Fruit fly (Drosophila melanogaster) whole organism, wandering third instar larva: ENCODE measurements around the gene Hmgcr.
A peak's percentile ranks its signal among the peaks of the same experiment; 100 is the strongest.

Source experiments
- Abd-B ChIP-seq: fragments of >200 bp; optimal IDR thresholded peaks from 2 replicates; lab custom pipeline; 2017; ENCODE audit warnings: missing biosample characterization, missing genetic modification characterization
- CG32264 ChIP-seq: fragments of 200-800 bp; sonication (Bioruptor generic); optimal IDR thresholded peaks from 2 replicates; lab custom pipeline; 2016; ENCODE audit warnings: missing biosample characterization, missing genetic modification characterization
- CG9705 ChIP-seq: fragments of 200-800 bp; sonication (Bioruptor generic); optimal IDR thresholded peaks from 2 replicates; lab custom pipeline; 2018; ENCODE audit warnings: missing biosample characterization, mild to moderate bottlenecking, missing genetic modification characterization
- CrebA ChIP-seq: fragments of 200-800 bp; sonication (Bioruptor generic); optimal IDR thresholded peaks from 2 replicates; lab custom pipeline; 2016; ENCODE audit warnings: missing biosample characterization, mild to moderate bottlenecking, missing genetic modification characterization, borderline replicate concordance
- Dfd ChIP-seq: fragments of >200 bp; optimal IDR thresholded peaks from 2 replicates; lab custom pipeline; 2017; ENCODE audit warnings: missing biosample characterization, missing genetic modification characterization
- Dif ChIP-seq: fragments of 200-275, 200-300 bp; sonication (Bioruptor generic); optimal IDR thresholded peaks from 2 replicates; lab custom pipeline; 2018; ENCODE audit warnings: missing biosample characterization, missing genetic modification characterization; ENCODE audit not compliant: partially characterized antibody
- GATAd ChIP-seq: sonication (Bioruptor generic); optimal IDR thresholded peaks from 2 replicates; lab custom pipeline; 2016; ENCODE audit warnings: missing biosample characterization, missing genetic modification characterization
- HLH106 ChIP-seq: fragments of 200-800 bp; optimal IDR thresholded peaks from 3 replicates; lab custom pipeline; 2019; ENCODE audit warnings: missing biosample characterization, mild to moderate bottlenecking, missing genetic modification characterization, moderate library complexity
- Hnf4 ChIP-seq: fragments of 200-800 bp; sonication (Bioruptor generic); optimal IDR thresholded peaks from 2 replicates; lab custom pipeline; 2016; ENCODE audit warnings: missing biosample characterization, mild to moderate bottlenecking, missing genetic modification characterization
- Hr78 ChIP-seq: fragments of >200 bp; optimal IDR thresholded peaks from 2 replicates; lab custom pipeline; 2017; ENCODE audit warnings: missing biosample characterization, missing genetic modification characterization
- Hr83 ChIP-seq: fragments of 200-300 bp; sonication (Bioruptor generic); optimal IDR thresholded peaks from 2 replicates; lab custom pipeline; 2016; ENCODE audit warnings: missing biosample characterization, mild to moderate bottlenecking, missing genetic modification characterization, moderate library complexity; ENCODE audit not compliant: poor library complexity, severe bottlenecking
- Jra ChIP-seq: sonication (Bioruptor generic); optimal IDR thresholded peaks from 2 replicates; lab custom pipeline; 2016; ENCODE audit warnings: missing biosample characterization, missing genetic modification characterization
- Mio ChIP-seq: sonication (Bioruptor generic); optimal IDR thresholded peaks from 2 replicates; lab custom pipeline; 2016; ENCODE audit warnings: missing biosample characterization, missing genetic modification characterization
- Myc ChIP-seq: fragments of >200 bp; optimal IDR thresholded peaks from 2 replicates; lab custom pipeline; 2017
- N ChIP-seq: fragments of >200 bp; optimal IDR thresholded peaks from 2 replicates; lab custom pipeline; 2018; ENCODE audit warnings: missing biosample characterization, missing external identifiers, missing genetic modification characterization
- OdsH ChIP-seq: fragments of 200-800 bp; sonication (Bioruptor generic); optimal IDR thresholded peaks from 2 replicates; lab custom pipeline; 2016; ENCODE audit warnings: missing biosample characterization, mild to moderate bottlenecking, missing genetic modification characterization
- Rel ChIP-seq, 2 experiments: fragments of 200-800 bp; sonication (Bioruptor generic) in 1 of 2; optimal IDR thresholded peaks; 2 replicates in 1 of 2; 3 replicates in 1 of 2; lab custom pipeline; 2016 to 2019; ENCODE audit warnings: mild to moderate bottlenecking in 2 of 2, missing biosample characterization in 2 of 2, missing genetic modification characterization in 2 of 2, moderate library complexity in 1 of 2
- Sp1 ChIP-seq: fragments of 200-800 bp; sonication (Bioruptor generic); optimal IDR thresholded peaks from 3 replicates; lab custom pipeline; 2019; ENCODE audit warnings: missing biosample characterization, mild to moderate bottlenecking, missing genetic modification characterization, moderate library complexity
- br ChIP-seq: fragments of 200-800 bp; sonication (Bioruptor generic); optimal IDR thresholded peaks from 2 replicates; lab custom pipeline; 2016; ENCODE audit warnings: missing biosample characterization, missing genetic modification characterization
- brk ChIP-seq: fragments of 200-800 bp; sonication (Bioruptor generic); optimal IDR thresholded peaks from 2 replicates; lab custom pipeline; 2016; ENCODE audit warnings: missing biosample characterization, mild to moderate bottlenecking, missing genetic modification characterization
- dl ChIP-seq, 2 experiments: fragments of 175-275, 200-275 bp in 1 of 2; fragments of 200-275 bp in 1 of 2; sonication (Bioruptor generic); optimal IDR thresholded peaks; lab custom pipeline; 2018; ENCODE audit warnings: mild to moderate bottlenecking in 2 of 2, missing biosample characterization in 2 of 2, missing genetic modification characterization in 2 of 2, moderate library complexity in 2 of 2; ENCODE audit not compliant: partially characterized antibody in 2 of 2, insufficient read depth in 1 of 2
- dsf ChIP-seq: sonication (Bioruptor generic); optimal IDR thresholded peaks from 2 replicates; lab custom pipeline; 2016; ENCODE audit warnings: missing biosample characterization, missing genetic modification characterization, borderline replicate concordance
- ey ChIP-seq: fragments of 200-800 bp; sonication (Bioruptor generic); optimal IDR thresholded peaks from 2 replicates; lab custom pipeline; 2016; ENCODE audit warnings: missing biosample characterization, missing genetic modification characterization
- foxo ChIP-seq, 2 experiments: fragments of 200-800 bp; sonication (Bioruptor generic); optimal IDR thresholded peaks; 2 replicates in 1 of 2; 3 replicates in 1 of 2; lab custom pipeline; 2016 to 2017; ENCODE audit warnings: missing biosample characterization in 2 of 2, missing genetic modification characterization in 2 of 2
- fru ChIP-seq: fragments of 200-800 bp; sonication (Bioruptor generic); optimal IDR thresholded peaks from 3 replicates; lab custom pipeline; 2016; ENCODE audit warnings: missing biosample characterization, mild to moderate bottlenecking, missing genetic modification characterization
- h ChIP-seq: fragments of 200-800 bp; sonication (Bioruptor generic); optimal IDR thresholded peaks from 3 replicates; lab custom pipeline; 2016; ENCODE audit warnings: missing biosample characterization, mild to moderate bottlenecking, missing genetic modification characterization
- jim ChIP-seq: fragments of 175-275, 200-325 bp; sonication (Bioruptor generic); optimal IDR thresholded peaks from 2 replicates; lab custom pipeline; 2016; ENCODE audit warnings: missing biosample characterization, mild to moderate bottlenecking, missing genetic modification characterization
- pan ChIP-seq: fragments of >200 bp; optimal IDR thresholded peaks from 2 replicates; lab custom pipeline; 2017
- psq ChIP-seq: fragments of 200-800 bp; sonication (Bioruptor generic); optimal IDR thresholded peaks from 3 replicates; lab custom pipeline; 2017; ENCODE audit warnings: missing biosample characterization, mild to moderate bottlenecking, missing genetic modification characterization, moderate library complexity
- rgr ChIP-seq: fragments of 200-800 bp; sonication (Bioruptor generic); optimal IDR thresholded peaks from 3 replicates; lab custom pipeline; 2016; ENCODE audit warnings: missing biosample characterization, mild to moderate bottlenecking, missing genetic modification characterization
- sage ChIP-seq: fragments of 200-800 bp; sonication (Bioruptor generic); optimal IDR thresholded peaks from 2 replicates; lab custom pipeline; 2016; ENCODE audit warnings: missing biosample characterization, mild to moderate bottlenecking, missing genetic modification characterization
- usp ChIP-seq: fragments of >200 bp; optimal IDR thresholded peaks from 2 replicates; lab custom pipeline; 2017; ENCODE audit warnings: missing biosample characterization, missing genetic modification characterization

Gene Hmgcr

dm6 chr3R:23736365-23736764, 3.2 kb downstream of the Hmgcr start:
- TF ChIP-seq Dif (GFP tag; lab: Kevin White, UChicago) (no peak), h (no peak), CrebA (no peak), OdsH (GFP tag; lab: Kevin White, UChicago) (no peak), Hr78 (no peak), Hnf4 (GFP tag; lab: Kevin White, UChicago) (no peak), pan (lab: Kevin White, UChicago) (no peak), br (GFP tag; lab: Kevin White, UChicago) (no peak)

DNA sequence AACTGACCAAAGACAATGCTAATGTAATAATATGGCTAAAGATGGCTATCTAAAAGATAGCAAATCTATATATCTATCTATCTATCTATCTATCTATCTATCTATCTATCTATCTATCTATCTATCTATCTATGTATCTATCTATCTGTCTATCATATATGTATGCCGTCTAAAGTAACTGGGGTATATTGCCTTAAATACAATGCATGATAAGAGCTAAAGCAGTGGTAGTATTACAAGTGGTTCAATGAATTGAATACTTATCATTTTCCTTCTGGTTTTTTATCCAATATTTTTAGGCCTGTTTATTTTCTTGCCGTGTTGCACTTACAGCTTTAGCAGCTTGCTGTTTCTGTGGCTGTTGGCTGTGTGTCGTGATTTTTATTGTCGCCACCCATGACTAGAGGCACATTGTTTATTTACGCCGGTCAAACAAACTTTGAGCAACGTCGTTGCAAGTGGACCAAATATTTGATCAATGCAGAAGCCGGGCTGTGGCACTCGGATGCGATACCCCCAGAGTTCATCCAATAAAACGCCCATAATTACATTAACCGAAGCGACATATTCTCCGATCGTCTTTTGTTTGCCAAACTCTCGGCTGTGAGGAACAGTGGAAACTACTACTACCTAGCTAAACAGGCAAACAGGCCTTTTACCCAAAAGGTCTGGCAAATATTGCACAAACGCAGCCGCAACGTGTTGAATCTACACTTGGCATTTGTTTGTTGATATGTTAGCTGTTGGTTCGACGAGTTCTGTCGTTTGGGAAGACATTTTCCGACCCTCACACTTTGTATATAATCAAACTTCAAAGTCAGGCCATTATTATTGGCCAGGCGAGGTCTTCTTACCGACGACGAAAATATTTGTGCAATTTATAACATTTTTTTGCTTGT, 4.8 kb downstream of the Hmgcr start:
- no peak for TF ChIP-seq Sp1 (GFP tag; lab: Kevin White, UChicago)
- TF ChIP-seq CG9705 (GFP tag; lab: Kevin White, UChicago): no peak
- TF ChIP-seq Dif (GFP tag; lab: Kevin White, UChicago): no peak
- no peak for TF ChIP-seq OdsH (GFP tag; lab: Kevin White, UChicago)
- TF ChIP-seq brk (GFP tag; lab: Kevin White, UChicago): no peak
- no peak for TF ChIP-seq rgr (GFP tag; lab: Kevin White, UChicago)
- no peak for TF ChIP-seq GATAd (GFP tag; lab: Kevin White, UChicago)
- TF ChIP-seq N: no peak
- no peak for TF ChIP-seq usp
- no peak for TF ChIP-seq sage (GFP tag; lab: Kevin White, UChicago)
- TF ChIP-seq Rel (GFP tag; optimal IDR thresholded peaks at IDR 0.05; lab: Kevin White, UChicago): no peak
- TF ChIP-seq Rel (tag; optimal IDR thresholded peaks at IDR 0.05; lab: Kevin White, UChicago): no peak

DNA sequence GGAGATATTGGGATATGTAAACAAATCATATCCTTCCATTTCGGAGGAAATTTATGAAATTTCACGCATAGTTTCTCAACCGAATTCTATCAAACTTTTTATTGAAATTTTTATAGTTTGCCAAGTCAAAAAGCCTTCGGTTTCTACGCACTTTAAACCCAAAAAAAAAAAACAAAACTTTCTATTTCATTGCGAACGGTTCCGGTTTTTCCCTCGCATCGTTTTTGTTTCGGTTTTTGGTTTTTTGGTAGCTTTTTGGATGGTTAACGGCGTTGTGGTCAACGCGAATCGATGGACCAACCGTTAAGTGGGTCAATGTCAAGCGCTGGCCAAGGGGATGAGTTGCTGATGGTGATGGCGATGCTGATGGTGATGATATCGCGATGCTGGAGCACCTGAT, 7.8 kb downstream of the Hmgcr start:
- TF ChIP-seq dl (GFP tag; optimal IDR thresholded peaks at IDR 0.05; lab: Kevin White, UChicago; ENCODE audit: insufficient read depth in 1 of 2, partially characterized antibody in 2 of 2) (no peak), br (GFP tag; lab: Kevin White, UChicago) (no peak), psq (GFP tag; lab: Kevin White, UChicago) (no peak), usp (no peak), Rel (GFP tag; optimal IDR thresholded peaks at IDR 0.05; lab: Kevin White, UChicago) (no peak), Rel (tag; optimal IDR thresholded peaks at IDR 0.05; lab: Kevin White, UChicago) (no peak), Abd-B (no peak), Dfd (no peak), dsf (GFP tag; lab: Kevin White, UChicago) (no peak), Mio (GFP tag; lab: Kevin White, UChicago) (no peak), foxo (GFP tag; optimal IDR thresholded peaks at IDR 0.05; lab: Kevin White, UChicago) (no peak), Sp1 (GFP tag; lab: Kevin White, UChicago) (no peak), CG9705 (GFP tag; lab: Kevin White, UChicago) (no peak)

- TF ChIP-seq usp (no peak), CG9705 (GFP tag; lab: Kevin White, UChicago) (no peak), Mio (GFP tag; lab: Kevin White, UChicago) (no peak), Dif (GFP tag; lab: Kevin White, UChicago) (no peak)
Observed at dm6 chr3R:23747446-23747845, 14.3 kb downstream of the Hmgcr start.

DNA sequence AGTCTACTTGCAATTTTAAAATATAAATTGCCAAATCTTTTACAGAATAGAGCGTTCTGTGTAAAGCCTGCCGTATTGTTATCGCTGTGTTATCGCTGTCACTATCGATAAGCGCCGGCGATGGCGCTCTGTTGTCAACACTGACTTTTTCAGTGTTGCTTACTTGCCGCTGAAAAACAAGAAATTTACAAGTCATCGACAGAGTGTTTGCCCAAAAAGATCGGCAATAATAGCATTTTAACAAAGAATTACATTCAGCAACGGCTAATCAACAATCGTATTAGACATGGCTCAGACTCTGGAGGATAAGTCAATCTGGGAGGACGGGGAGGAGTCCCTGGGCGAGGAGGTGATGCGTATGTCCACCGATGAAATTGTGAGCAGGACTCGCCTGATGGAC, 19.6 kb downstream of the Hmgcr start, which contains the start of the genes RanBP3 and Rpt5:
Gene RanBP3, minus strand, starts transcription at position 107 of the 400 bp plus-strand sequence.
Gene Rpt5, plus strand, starts transcription at position 149 of the 400 bp plus-strand sequence.
- TF ChIP-seq jim (no peak), Hr83 (GFP tag; lab: Kevin White, UChicago) (peak; percentile 94), CG32264 (GFP tag; lab: Kevin White, UChicago) (peak; percentile 47), h (peak; percentile 85), CG9705 (GFP tag; lab: Kevin White, UChicago) (peak; percentile 53), Myc (lab: Kevin White, UChicago) (peak; percentile 32), br (GFP tag; lab: Kevin White, UChicago) (peak; percentile 83), brk (GFP tag; lab: Kevin White, UChicago) (no peak), Mio (GFP tag; lab: Kevin White, UChicago) (peak; percentile 44), sage (GFP tag; lab: Kevin White, UChicago) (no peak), Rel (GFP tag; optimal IDR thresholded peaks at IDR 0.05; lab: Kevin White, UChicago) (no peak), Rel (tag; optimal IDR thresholded peaks at IDR 0.05; lab: Kevin White, UChicago) (peak; percentile 70), Dif (GFP tag; lab: Kevin White, UChicago) (peak; percentile 16), psq (GFP tag; lab: Kevin White, UChicago) (peak; percentile 55), HLH106 (peak; percentile 51), ey (GFP tag; lab: Kevin White, UChicago) (peak; percentile 46), OdsH (GFP tag; lab: Kevin White, UChicago) (peak; percentile 73), dl (GFP tag; optimal IDR thresholded peaks at IDR 0.05; lab: Kevin White, UChicago; ENCODE audit: insufficient read depth in 1 of 2, partially characterized antibody in 2 of 2) (no peak), foxo (GFP tag; optimal IDR thresholded peaks at IDR 0.05; lab: Kevin White, UChicago) (peak in 1 of 2 experiments; percentile 85), Sp1 (GFP tag; lab: Kevin White, UChicago) (peak; percentile 67), Jra (no peak), fru (peak; percentile 71), dsf (GFP tag; lab: Kevin White, UChicago) (no peak), rgr (GFP tag; lab: Kevin White, UChicago) (peak; percentile 86)
